Worm (Caenorhabditis elegans) whole organism, L3 larva: ENCODE data around the gene col-181.

Source experiments
- ama-1 ChIP-seq: fragments of 150-350 bp; optimal IDR thresholded peaks from 2 replicates; lab custom pipeline; 2018
- ceh-28 ChIP-seq: fragments of 150-350 bp; optimal IDR thresholded peaks from 2 replicates; lab custom pipeline; 2014; ENCODE audit warnings: missing biosample characterization, missing genetic modification reagents, missing genetic modification characterization
- egl-27 ChIP-seq: sonication (generic microtip); optimal IDR thresholded peaks from 4 replicates; lab custom pipeline; 2017; ENCODE audit warnings: missing biosample characterization, missing genetic modification reagents, missing genetic modification characterization
- nhr-11 ChIP-seq: fragments of 150-350 bp; optimal IDR thresholded peaks from 2 replicates; lab custom pipeline; 2014; ENCODE audit warnings: missing biosample characterization, missing genetic modification characterization
- nhr-12 ChIP-seq: fragments of 150-350 bp; optimal IDR thresholded peaks from 2 replicates; lab custom pipeline; 2014; ENCODE audit warnings: missing biosample characterization, missing genetic modification characterization
- nhr-76 ChIP-seq: fragments of 150-350 bp; sonication (generic microtip); optimal IDR thresholded peaks from 5 replicates; lab custom pipeline; 2014; ENCODE audit warnings: missing biosample characterization, missing genetic modification characterization
- skn-1 ChIP-seq: fragments of 150-350 bp; optimal IDR thresholded peaks from 2 replicates; lab custom pipeline; 2014; ENCODE audit warnings: missing biosample characterization, missing genetic modification characterization
- snpc-4 ChIP-seq: fragments of 150-350 bp; optimal IDR thresholded peaks from 2 replicates; lab custom pipeline; 2014; ENCODE audit warnings: missing biosample characterization, missing genetic modification characterization
- unc-62 ChIP-seq: fragments of 150-350 bp; sonication (generic microtip); optimal IDR thresholded peaks from 4 replicates; lab custom pipeline; 2014; ENCODE audit warnings: missing biosample characterization, missing genetic modification reagents, missing genetic modification characterization

DNA sequence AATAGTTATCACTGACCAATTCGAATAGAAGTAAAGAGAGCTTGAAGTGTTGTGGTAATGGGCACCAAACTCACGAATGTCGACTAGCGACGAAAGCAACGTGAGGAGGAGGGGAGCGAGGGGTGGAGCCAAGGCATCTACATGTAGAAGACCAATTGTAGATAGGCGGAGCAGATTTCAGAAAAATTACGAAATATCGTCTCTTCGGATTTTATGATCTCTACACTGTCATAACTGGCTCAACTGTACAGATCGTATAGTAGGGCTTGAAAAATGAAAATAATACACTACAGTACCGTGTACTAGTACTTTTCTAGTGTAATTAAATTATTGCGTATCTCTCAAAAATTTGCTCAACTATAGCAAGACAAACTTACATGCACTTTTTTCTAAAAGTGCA lies 11.7 kb upstream of the col-181 start, which contains the start of gene W03G11.4:
- TF ChIP-seq ama-1 (lab: Kevin White, UChicago) (no peak), unc-62 (GFP tag; lab: Kevin White, UChicago) (no peak), egl-27 (tag; lab: Kevin White, UChicago) (no peak), snpc-4 (tag; lab: Kevin White, UChicago) (no peak), nhr-76 (tag; lab: Kevin White, UChicago) (no peak), skn-1 (no peak), nhr-12 (tag; lab: Kevin White, UChicago) (no peak), ceh-28 (tag; lab: Kevin White, UChicago) (no peak), nhr-11 (tag; lab: Kevin White, UChicago) (no peak)
